Worm (Caenorhabditis elegans) whole organism, mixed stage, embryonic: ENCODE data around the gene abts-4.

ENCODE experiments used
- M03D4.4 ChIP-seq: sonication (generic microtip); optimal IDR thresholded peaks from 2 replicates; lab custom pipeline; 2017; ENCODE audit warnings: mild to moderate bottlenecking, missing genetic modification characterization, missing compliant biosample characterization
- ceh-39 ChIP-seq: fragments of 150-350 bp; optimal IDR thresholded peaks from 2 replicates; lab custom pipeline; 2014; ENCODE audit warnings: missing biosample characterization, missing genetic modification characterization
- elt-1 ChIP-seq: sonication (generic microtip); optimal IDR thresholded peaks from 2 replicates; lab custom pipeline; 2017; ENCODE audit warnings: missing genetic modification characterization, mild to moderate bottlenecking, missing compliant biosample characterization, antibody characterized with exemption, moderate library complexity, borderline replicate concordance; ENCODE audit not compliant: insufficient read depth
- pha-4 ChIP-seq: fragments of 150-350 bp; optimal IDR thresholded peaks from 2 replicates; lab custom pipeline; 2018; ENCODE audit warnings: missing biosample characterization, missing genetic modification reagents, missing genetic modification characterization
- ztf-11 ChIP-seq: fragments of 150-350 bp; optimal IDR thresholded peaks from 2 replicates; lab custom pipeline; 2014; ENCODE audit warnings: missing biosample characterization, missing genetic modification characterization

DNA sequence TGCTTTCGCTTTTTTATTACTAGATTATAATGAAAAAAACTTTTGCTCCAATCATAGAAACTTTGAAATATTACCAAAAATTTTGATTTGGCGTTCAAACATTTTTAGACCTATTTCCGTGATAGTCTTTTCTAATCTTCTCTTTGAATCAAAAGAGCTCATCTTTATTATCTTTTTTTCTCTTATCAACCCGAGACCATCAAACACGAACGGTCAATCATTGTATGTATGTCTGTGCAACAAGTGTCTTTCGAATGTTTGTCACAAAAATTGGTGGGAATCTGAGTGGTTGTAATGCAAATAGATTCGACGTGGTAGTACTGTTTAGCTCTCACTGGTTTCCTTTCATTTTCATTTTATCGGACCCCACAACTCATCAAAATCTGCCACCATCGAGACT lies 38.2 kb upstream of the abts-4 start, which contains the start of gene M03A8.3:
- no peak for TF ChIP-seq ztf-11 (tag; lab: Kevin White, UChicago)
- no peak for TF ChIP-seq M03D4.4 (tag; lab: Kevin White, UChicago)
- TF ChIP-seq elt-1 (tag; lab: Kevin White, UChicago): no peak
- no peak for TF ChIP-seq ceh-39 (tag; lab: Kevin White, UChicago)
- no peak for TF ChIP-seq pha-4 (tag; lab: Kevin White, UChicago)
